Worm (Caenorhabditis elegans) whole organism, late embryonic: ENCODE data around the gene srab-12.

Experiments used
- C08G9.2 ChIP-seq: sonication (generic microtip); optimal IDR thresholded peaks from 2 replicates; lab custom pipeline; 2016; ENCODE audit warnings: mild to moderate bottlenecking, missing genetic modification characterization, moderate library complexity, missing compliant biosample characterization
- ama-1 ChIP-seq: fragments of 150-350 bp; optimal IDR thresholded peaks from 2 replicates; lab custom pipeline; 2014
- dmd-4 ChIP-seq: sonication (generic microtip); optimal IDR thresholded peaks from 2 replicates; lab custom pipeline; 2016; ENCODE audit warnings: borderline replicate concordance, missing genetic modification characterization, missing compliant biosample characterization
- dve-1 ChIP-seq: sonication (generic microtip); optimal IDR thresholded peaks from 2 replicates; lab custom pipeline; 2017; ENCODE audit warnings: antibody characterized with exemption, mild to moderate bottlenecking, missing genetic modification characterization, missing compliant biosample characterization
- ets-4 ChIP-seq: sonication (generic microtip); optimal IDR thresholded peaks from 2 replicates; lab custom pipeline; 2016; ENCODE audit warnings: missing genetic modification characterization, missing compliant biosample characterization
- fkh-10 ChIP-seq: fragments of 150-350 bp; optimal IDR thresholded peaks from 2 replicates; lab custom pipeline; 2014; ENCODE audit warnings: missing biosample characterization, missing genetic modification reagents, missing genetic modification characterization
- lim-6 ChIP-seq: sonication (generic microtip); optimal IDR thresholded peaks from 2 replicates; lab custom pipeline; 2016; ENCODE audit warnings: missing genetic modification characterization, missing compliant biosample characterization
- pag-3 ChIP-seq: sonication (generic microtip); optimal IDR thresholded peaks from 2 replicates; lab custom pipeline; 2016; ENCODE audit warnings: missing compliant biosample characterization, missing genetic modification characterization, borderline replicate concordance
- pqm-1 ChIP-seq: sonication (generic microtip); optimal IDR thresholded peaks from 2 replicates; lab custom pipeline; 2016; ENCODE audit warnings: missing genetic modification characterization, missing compliant biosample characterization
- sox-2 ChIP-seq: fragments of 200-800 bp; sonication (Bioruptor generic); IDR thresholded peaks from 2 replicates; pipeline ENCODE4 v1.3.6; 2022; ENCODE audit warnings: missing genetic modification reagents, missing genetic modification characterization, missing compliant biosample characterization
- tbx-2 ChIP-seq: sonication (generic microtip); optimal IDR thresholded peaks from 2 replicates; lab custom pipeline; 2016; ENCODE audit warnings: missing genetic modification characterization, missing compliant biosample characterization
- unc-55 ChIP-seq: sonication (generic microtip); optimal IDR thresholded peaks from 2 replicates; lab custom pipeline; 2017; ENCODE audit warnings: missing biosample characterization, missing genetic modification reagents, missing genetic modification characterization

DNA sequence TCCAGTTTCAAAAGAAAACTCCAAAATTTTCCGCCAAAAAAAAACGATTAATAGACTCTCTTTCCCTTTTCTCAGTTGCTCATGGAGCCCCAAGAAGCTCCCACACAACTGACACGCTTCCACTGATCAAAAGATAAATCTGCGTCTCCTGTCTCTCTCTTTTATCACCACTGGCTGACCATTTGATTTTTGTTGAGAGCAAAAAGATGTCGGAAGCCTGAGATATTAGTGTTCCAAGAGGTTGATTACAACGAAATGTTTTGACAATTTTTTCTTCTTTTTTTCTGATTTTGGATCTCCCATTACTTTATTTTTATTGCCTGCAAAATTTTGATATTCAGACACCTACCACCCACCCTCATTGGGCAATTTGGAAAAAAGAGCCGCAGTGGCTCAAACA is 50.9 kb downstream of the srab-12 start, which contains the start of gene twk-42:
- TF ChIP-seq pqm-1 (tag; lab: Kevin White, UChicago) (no peak), ets-4 (tag; lab: Kevin White, UChicago) (no peak), dmd-4 (tag; lab: Kevin White, UChicago) (no peak), dve-1 (tag; lab: Kevin White, UChicago) (no peak), ama-1 (lab: Kevin White, UChicago) (no peak), C08G9.2 (tag; lab: Kevin White, UChicago) (no peak), fkh-10 (GFP tag; lab: Kevin White, UChicago) (no peak), tbx-2 (tag; lab: Kevin White, UChicago) (no peak), unc-55 (GFP tag; lab: Kevin White, UChicago) (no peak), lim-6 (tag; lab: Kevin White, UChicago) (no peak), pag-3 (tag; lab: Kevin White, UChicago) (no peak), sox-2 (GFP tag; lab: Robert Waterston, UW) (no peak)
